Fruit fly (Drosophila melanogaster) whole organism, embryonic: Measurements from ENCODE around the gene ct.

Experiments
- Antp ChIP-seq: fragments of 200-800 bp; sonication (Bioruptor generic); optimal IDR thresholded peaks from 3 replicates; lab custom pipeline; 2016; ENCODE audit warnings: missing biosample characterization, missing genetic modification characterization
- Asciz ChIP-seq: fragments of 200-800 bp; sonication (Bioruptor generic); optimal IDR thresholded peaks from 2 replicates; lab custom pipeline; 2017; ENCODE audit warnings: missing biosample characterization, mild to moderate bottlenecking, missing genetic modification characterization, missing genetic modification reagents
- CG10267 ChIP-seq: fragments of 200-800 bp; sonication (Bioruptor generic); optimal IDR thresholded peaks from 2 replicates; lab custom pipeline; 2018; ENCODE audit warnings: missing biosample characterization, mild to moderate bottlenecking, missing genetic modification characterization, moderate library complexity
- CG10274 ChIP-seq: fragments of 200-800 bp; sonication (Bioruptor generic); optimal IDR thresholded peaks from 3 replicates; lab custom pipeline; 2017; ENCODE audit warnings: missing biosample characterization, mild to moderate bottlenecking, missing genetic modification characterization
- CG10366 ChIP-seq: fragments of 200-800 bp; sonication (Bioruptor generic); IDR thresholded peaks from 2 replicates; pipeline ENCODE4 v1.3.6; 2022; ENCODE audit warnings: missing biosample characterization, missing genetic modification characterization
- CG1233 ChIP-seq: fragments of 200-800 bp; sonication (Bioruptor generic); optimal IDR thresholded peaks from 4 replicates; lab custom pipeline; 2018; ENCODE audit warnings: missing biosample characterization, mild to moderate bottlenecking, missing genetic modification characterization
- CG13894 ChIP-seq: fragments of 200-800 bp; sonication (Bioruptor generic); optimal IDR thresholded peaks from 3 replicates; lab custom pipeline; 2018; ENCODE audit warnings: missing biosample characterization, mild to moderate bottlenecking, missing genetic modification characterization, moderate library complexity
- CG14667 ChIP-seq: fragments of 200-800 bp; sonication (Bioruptor generic); IDR thresholded peaks from 2 replicates; pipeline ENCODE4 v1.3.6; 2022; ENCODE audit warnings: missing biosample characterization, missing genetic modification characterization
- CG15479 ChIP-seq: fragments of 200-800 bp; sonication (Bioruptor generic); optimal IDR thresholded peaks from 3 replicates; lab custom pipeline; 2019; ENCODE audit warnings: missing biosample characterization, mild to moderate bottlenecking, missing genetic modification characterization, moderate library complexity
- CG17912 ChIP-seq: fragments of 200-800 bp; sonication (Bioruptor generic); optimal IDR thresholded peaks from 2 replicates; lab custom pipeline; 2018; ENCODE audit warnings: missing biosample characterization, mild to moderate bottlenecking, missing genetic modification characterization
- CG2199 ChIP-seq: fragments of 200-800 bp; sonication (Bioruptor generic); IDR thresholded peaks from 3 replicates; pipeline ENCODE4 v1.3.6; 2022; ENCODE audit warnings: missing biosample characterization, missing genetic modification characterization
- CG3838 ChIP-seq: fragments of 200-800 bp; sonication (Bioruptor generic); optimal IDR thresholded peaks from 3 replicates; lab custom pipeline; 2016; ENCODE audit warnings: missing biosample characterization, missing genetic modification characterization
- CG4424 ChIP-seq: fragments of 200-800 bp; sonication (Bioruptor generic); optimal IDR thresholded peaks from 3 replicates; lab custom pipeline; 2016; ENCODE audit warnings: missing biosample characterization, missing genetic modification characterization
- CG7357 ChIP-seq: fragments of 200-800 bp; sonication (Bioruptor generic); IDR thresholded peaks from 3 replicates; pipeline ENCODE4 v1.3.6; 2022; ENCODE audit warnings: missing biosample characterization, missing genetic modification characterization
- CG8281 ChIP-seq: fragments of 200-800 bp; sonication (Bioruptor generic); optimal IDR thresholded peaks from 2 replicates; lab custom pipeline; 2018; ENCODE audit warnings: missing biosample characterization, mild to moderate bottlenecking, missing genetic modification characterization, moderate library complexity
- CG8478 ChIP-seq: fragments of >200 bp; optimal IDR thresholded peaks from 2 replicates; lab custom pipeline; 2018
- CG8944 ChIP-seq: fragments of 200-800 bp; sonication (Bioruptor generic); optimal IDR thresholded peaks from 3 replicates; lab custom pipeline; 2016; ENCODE audit warnings: missing biosample characterization, missing genetic modification characterization
- CG9797 ChIP-seq: fragments of 200-800 bp; sonication (Bioruptor generic); optimal IDR thresholded peaks from 3 replicates; lab custom pipeline; 2018; ENCODE audit warnings: missing biosample characterization, mild to moderate bottlenecking, missing genetic modification characterization
- CG9876 ChIP-seq: fragments of 200-800 bp; sonication (Bioruptor generic); optimal IDR thresholded peaks from 2 replicates; lab custom pipeline; 2016; ENCODE audit warnings: missing biosample characterization, missing genetic modification characterization
- Dll ChIP-seq: fragments of 200-800 bp; sonication (Bioruptor generic); IDR thresholded peaks from 4 replicates; pipeline ENCODE4 v1.3.6; 2022; ENCODE audit warnings: missing biosample characterization, missing genetic modification characterization; ENCODE audit not compliant: partially characterized antibody
- Doc2 ChIP-seq: fragments of 200-800 bp; sonication (Bioruptor generic); IDR thresholded peaks from 2 replicates; pipeline ENCODE4 v1.3.6; 2022; ENCODE audit warnings: missing biosample characterization, missing genetic modification characterization
- HmgD ChIP-seq: fragments of 200-800 bp; sonication (Bioruptor generic); optimal IDR thresholded peaks from 3 replicates; lab custom pipeline; 2016; ENCODE audit warnings: missing biosample characterization, missing genetic modification characterization
- Hmr ChIP-seq: fragments of 200-800 bp; sonication (Bioruptor generic); optimal IDR thresholded peaks from 3 replicates; lab custom pipeline; 2017; ENCODE audit warnings: mild to moderate bottlenecking, missing biosample characterization, missing genetic modification reagents, missing genetic modification characterization
- Oaz ChIP-seq: fragments of 200-800 bp; sonication (Bioruptor generic); IDR thresholded peaks from 2 replicates; pipeline ENCODE4 v1.3.6; 2022; ENCODE audit warnings: missing biosample characterization, missing genetic modification characterization
- Oli ChIP-seq: fragments of 200-800 bp; sonication (Bioruptor generic); optimal IDR thresholded peaks from 2 replicates; lab custom pipeline; 2018; ENCODE audit warnings: missing biosample characterization, mild to moderate bottlenecking, missing genetic modification characterization, moderate library complexity
- Rx ChIP-seq: fragments of 200-800 bp; sonication (Bioruptor generic); IDR thresholded peaks from 2 replicates; pipeline ENCODE4 v1.3.6; 2022; ENCODE audit warnings: missing biosample characterization, missing genetic modification characterization
- Sox100B ChIP-seq: fragments of 200-800 bp; sonication (Bioruptor generic); optimal IDR thresholded peaks from 3 replicates; lab custom pipeline; 2018; ENCODE audit warnings: missing biosample characterization, mild to moderate bottlenecking, missing genetic modification characterization
- Sry-δ ChIP-seq: fragments of 200-800 bp; sonication (Bioruptor generic); optimal IDR thresholded peaks from 2 replicates; lab custom pipeline; 2016; ENCODE audit warnings: missing biosample characterization, missing genetic modification characterization
- bab2 ChIP-seq: fragments of 200-800 bp; sonication (Bioruptor generic); optimal IDR thresholded peaks from 2 replicates; lab custom pipeline; 2016; ENCODE audit warnings: missing biosample characterization, missing genetic modification characterization
- caup ChIP-seq: fragments of 200-800 bp; sonication (Bioruptor generic); optimal IDR thresholded peaks from 3 replicates; lab custom pipeline; 2017; ENCODE audit warnings: missing biosample characterization, mild to moderate bottlenecking, missing genetic modification characterization, moderate library complexity; ENCODE audit not compliant: severe bottlenecking
- chinmo ChIP-seq: fragments of 200-800 bp; sonication (Bioruptor generic); IDR thresholded peaks from 4 replicates; pipeline ENCODE4 v1.3.6; 2022; ENCODE audit warnings: missing biosample characterization, missing genetic modification characterization; ENCODE audit not compliant: partially characterized antibody
- dan ChIP-seq: fragments of 200-800 bp; sonication (Bioruptor generic); IDR thresholded peaks from 2 replicates; pipeline ENCODE4 v1.3.6; 2022; ENCODE audit warnings: missing biosample characterization, missing genetic modification characterization
- disco-r ChIP-seq: fragments of 200-800 bp; sonication (Bioruptor generic); optimal IDR thresholded peaks from 2 replicates; lab custom pipeline; 2016; ENCODE audit warnings: missing biosample characterization, missing genetic modification characterization
- dpn ChIP-seq, 2 experiments: fragments of 200-800 bp; sonication (Bioruptor generic); optimal IDR thresholded peaks; 3 replicates each; lab custom pipeline; 2016; ENCODE audit warnings: missing biosample characterization in 2 of 2, missing genetic modification characterization in 2 of 2
- dysf ChIP-seq: fragments of 200-800 bp; sonication (Bioruptor generic); IDR thresholded peaks from 3 replicates; pipeline ENCODE4 v1.3.6; 2022; ENCODE audit warnings: missing biosample characterization, missing genetic modification characterization
- gsb ChIP-seq: fragments of 200-800 bp; sonication (Bioruptor generic); IDR thresholded peaks from 2 replicates; pipeline ENCODE4 v1.3.6; 2022; ENCODE audit warnings: missing biosample characterization, missing genetic modification characterization
- ind ChIP-seq: fragments of 200-800 bp; sonication (Bioruptor generic); optimal IDR thresholded peaks from 3 replicates; lab custom pipeline; 2016; ENCODE audit warnings: missing biosample characterization, missing genetic modification characterization
- ken ChIP-seq: fragments of 200-800 bp; sonication (Bioruptor generic); IDR thresholded peaks from 3 replicates; pipeline ENCODE4 v1.3.6; 2022; ENCODE audit warnings: missing biosample characterization, missing genetic modification characterization
- mam ChIP-seq: fragments of 200-800 bp; sonication (Bioruptor generic); optimal IDR thresholded peaks from 3 replicates; lab custom pipeline; 2016; ENCODE audit warnings: missing biosample characterization, missing genetic modification characterization
- nmo ChIP-seq: fragments of 200-800 bp; sonication (Bioruptor generic); optimal IDR thresholded peaks from 2 replicates; lab custom pipeline; 2018; ENCODE audit warnings: missing biosample characterization, mild to moderate bottlenecking, missing genetic modification characterization, moderate library complexity
- onecut ChIP-seq: fragments of 200-800 bp; sonication (Bioruptor generic); IDR thresholded peaks from 2 replicates; pipeline ENCODE4 v1.3.6; 2022; ENCODE audit warnings: missing biosample characterization, missing genetic modification characterization
- pfk ChIP-seq: fragments of 200-800 bp; sonication (Bioruptor generic); optimal IDR thresholded peaks from 2 replicates; lab custom pipeline; 2018; ENCODE audit warnings: missing biosample characterization, mild to moderate bottlenecking, missing genetic modification characterization, moderate library complexity
- psq ChIP-seq: fragments of 200-800 bp; sonication (Bioruptor generic); optimal IDR thresholded peaks from 2 replicates; lab custom pipeline; 2017; ENCODE audit warnings: missing biosample characterization, missing genetic modification characterization
- rib ChIP-seq: fragments of 200-800 bp; sonication (Bioruptor generic); IDR thresholded peaks from 2 replicates; pipeline ENCODE4 v1.3.6; 2022; ENCODE audit warnings: missing biosample characterization, missing genetic modification characterization
- stwl ChIP-seq: fragments of 200-800 bp; sonication (Bioruptor generic); optimal IDR thresholded peaks from 3 replicates; lab custom pipeline; 2018; ENCODE audit warnings: missing biosample characterization, mild to moderate bottlenecking, missing genetic modification characterization, moderate library complexity
- trh ChIP-seq: fragments of 200-800 bp; sonication (Bioruptor generic); optimal IDR thresholded peaks from 2 replicates; lab custom pipeline; 2016; ENCODE audit warnings: missing biosample characterization, missing genetic modification characterization
- unc-4 ChIP-seq: fragments of 200-800 bp; sonication (Bioruptor generic); IDR thresholded peaks from 2 replicates; pipeline ENCODE4 v1.3.6; 2022; ENCODE audit warnings: missing biosample characterization, missing genetic modification characterization; ENCODE audit not compliant: partially characterized antibody

The ct gene

dm6 chrX:7700239-7700793 lies 92.1 kb downstream of the ct start (continued):
- TF ChIP-seq caup (GFP tag; lab: Kevin White, UChicago): peak; percentile 91
- peak; percentile 85 for TF ChIP-seq Hmr (GFP tag; lab: Kevin White, UChicago)
- no peak for TF ChIP-seq CG9797
- peak; percentile 98 for TF ChIP-seq ind (GFP tag; lab: Kevin White, UChicago)
- peak; percentile 76 for TF ChIP-seq onecut (GFP tag; lab: Robert Waterston, UW)
- peak; percentile 96 for TF ChIP-seq CG10366 (GFP tag; lab: Robert Waterston, UW)
- peak; percentile 95 for TF ChIP-seq bab2 (GFP tag; lab: Kevin White, UChicago)
- peak; percentile 94 for TF ChIP-seq CG8944 (GFP tag; lab: Kevin White, UChicago)
- peak; percentile 93 for TF ChIP-seq CG2199 (GFP tag; lab: Robert Waterston, UW)
- TF ChIP-seq nmo (GFP tag; lab: Kevin White, UChicago): peak; percentile 91
- peak; percentile 69 for TF ChIP-seq dan (GFP tag; lab: Robert Waterston, UW)
- TF ChIP-seq stwl (tag; lab: Kevin White, UChicago): no peak
- TF ChIP-seq unc-4 (GFP tag; lab: Robert Waterston, UW): no peak
- peak; percentile 86 for TF ChIP-seq Sox100B
- TF ChIP-seq rib: peak; percentile 92

dm6 chrX:7701282-7702078 lies 93.3 kb downstream of the ct start:
- no peak for TF ChIP-seq pfk (GFP tag; lab: Kevin White, UChicago)
- peak; percentile 86 for TF ChIP-seq CG13894 (tag; lab: Kevin White, UChicago)
- no peak for TF ChIP-seq CG9876 (GFP tag; lab: Kevin White, UChicago)
- TF ChIP-seq Doc2: no peak
- no peak for TF ChIP-seq Sry-δ (GFP tag; lab: Kevin White, UChicago)
- peak; percentile 47 for TF ChIP-seq mam (GFP tag; lab: Kevin White, UChicago)
- TF ChIP-seq Asciz (GFP tag; lab: Kevin White, UChicago): peak; percentile 46
- TF ChIP-seq CG10274 (GFP tag; lab: Kevin White, UChicago): peak; percentile 65
- TF ChIP-seq Oli (tag; lab: Kevin White, UChicago): peak; percentile 84
- TF ChIP-seq CG4424 (GFP tag; lab: Kevin White, UChicago): peak; percentile 65
- peak; percentile 44; the same call in 1 of the 2 replicates for TF ChIP-seq Oaz (GFP tag; lab: Robert Waterston, UW)
- TF ChIP-seq CG8281: no peak
- no peak for TF ChIP-seq Dll (GFP tag; lab: Robert Waterston, UW)
- TF ChIP-seq dpn (GFP tag; optimal IDR thresholded peaks at IDR 0.05; lab: Kevin White, UChicago): peak; percentile 24 to 57
- peak; percentile 67 for TF ChIP-seq CG1233 (GFP tag; lab: Kevin White, UChicago)
- TF ChIP-seq Antp (GFP tag; lab: Kevin White, UChicago): no peak
- no peak for TF ChIP-seq HmgD (GFP tag; lab: Kevin White, UChicago)
- TF ChIP-seq CG8478: no peak
- TF ChIP-seq CG15479 (GFP tag; lab: Kevin White, UChicago): no peak
- TF ChIP-seq Rx (GFP tag; lab: Robert Waterston, UW): 0 out of 2 replicates have a peak, but pooled peaks have one; percentile 22
- no peak for TF ChIP-seq CG17912 (GFP tag; lab: Kevin White, UChicago)
- peak; percentile 60 for TF ChIP-seq CG10267 (tag; lab: Kevin White, UChicago)
- TF ChIP-seq CG3838 (GFP tag; lab: Kevin White, UChicago): peak; percentile 37
- TF ChIP-seq dan (GFP tag; lab: Robert Waterston, UW): no peak
- no peak for TF ChIP-seq CG14667 (GFP tag; lab: Robert Waterston, UW)
- peak; percentile 85 for TF ChIP-seq dysf (GFP tag; lab: Robert Waterston, UW)
- TF ChIP-seq CG7357: peak; percentile 48; the same call in 2 of the 3 replicates
- no peak for TF ChIP-seq ken (GFP tag; lab: Robert Waterston, UW)
- peak; percentile 35 for TF ChIP-seq nmo (GFP tag; lab: Kevin White, UChicago)
- peak; percentile 56 for TF ChIP-seq gsb (GFP tag; lab: Robert Waterston, UW)
- TF ChIP-seq trh (GFP tag; lab: Kevin White, UChicago): no peak
- TF ChIP-seq psq: no peak
- peak; percentile 32; the same call in 1 of the 2 replicates for TF ChIP-seq onecut (GFP tag; lab: Robert Waterston, UW)
- peak; percentile 82; the same call in 3 of the 4 replicates for TF ChIP-seq chinmo (GFP tag; lab: Robert Waterston, UW)
- peak; percentile 17 for TF ChIP-seq disco-r (GFP tag; lab: Kevin White, UChicago)
